Worm (Caenorhabditis elegans): Measurements from ENCODE around the gene hrpl-1.

ce11 chrII:6863652-6864051 is 34.9 kb upstream of the hrpl-1 start, which contains the start of gene aff-1:
- TF ChIP-seq lin-15B (tag; optimal IDR thresholded peaks at IDR 0.05) (no peak), nhr-6 (tag; optimal IDR thresholded peaks at IDR 0.05) (no peak), php-3 (GFP tag; IDR thresholded peaks at IDR 0.05) (no peak)
